Worm (Caenorhabditis elegans): ENCODE results near the gene D1022.9.

The D1022.9 gene

DNA sequence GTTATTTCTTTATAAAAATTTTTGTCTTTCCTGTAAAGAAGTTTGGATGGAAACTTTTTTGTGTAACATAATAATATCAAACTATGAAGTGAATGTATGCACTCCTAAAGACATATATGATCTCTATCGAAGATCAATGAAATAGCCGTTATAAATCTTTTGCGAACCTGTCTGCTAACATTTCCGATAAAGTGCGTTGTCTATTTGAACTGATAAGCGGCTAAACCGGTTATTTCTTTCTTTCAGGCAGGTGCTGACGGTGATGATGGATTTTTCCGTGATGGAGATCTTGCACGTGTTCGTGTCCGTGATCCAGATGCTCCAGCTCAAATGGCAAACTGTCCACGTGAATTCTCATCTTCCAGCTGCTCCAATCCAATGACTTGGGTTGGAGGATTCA lies 42.0 kb upstream of the D1022.9 start:
- TF ChIP-seq nhr-111 (GFP tag; optimal IDR thresholded peaks at IDR 0.05) (no peak), F44E2.7 (GFP tag; IDR thresholded peaks at IDR 0.05) (no peak), hlh-30 (tag; optimal IDR thresholded peaks at IDR 0.05; ENCODE audit: insufficient read depth) (peak; percentile 27), mdt-29 (GFP tag; IDR thresholded peaks at IDR 0.05) (no peak), hlh-11 (tag; optimal IDR thresholded peaks at IDR 0.05) (peak; percentile 8), D1046.2 (GFP tag; IDR thresholded peaks at IDR 0.05) (no peak), daf-16 (GFP tag; optimal IDR thresholded peaks at IDR 0.05) (no peak), daf-16 (tag; optimal IDR thresholded peaks at IDR 0.05) (no peak)

- no peak for TF ChIP-seq hif-1 (tag; optimal IDR thresholded peaks at IDR 0.05)
- TF ChIP-seq lim-7 (GFP tag; IDR thresholded peaks at IDR 0.05), result no peak
- TF ChIP-seq jun-1 (tag; optimal IDR thresholded peaks at IDR 0.05), result no peak
- peak; percentile 41 for TF ChIP-seq hlh-11 (tag; optimal IDR thresholded peaks at IDR 0.05)
- TF ChIP-seq nhr-28 (tag; optimal IDR thresholded peaks at IDR 0.05), result no peak
- peak; percentile 22; the same call in 1 of the 2 replicates for TF ChIP-seq set-16 (GFP tag; IDR thresholded peaks at IDR 0.05)
- no peak for TF ChIP-seq nhr-42 (GFP tag; IDR thresholded peaks at IDR 0.05)
- TF ChIP-seq nhr-48 (tag; optimal IDR thresholded peaks at IDR 0.05), result no peak
- no peak for TF ChIP-seq nhr-102 (tag; optimal IDR thresholded peaks at IDR 0.05)
- TF ChIP-seq lin-15B (tag; optimal IDR thresholded peaks at IDR 0.05), result no peak
- no peak for TF ChIP-seq daf-16 (GFP tag; optimal IDR thresholded peaks at IDR 0.05)
- TF ChIP-seq daf-16 (tag; optimal IDR thresholded peaks at IDR 0.05), result no peak
- no peak for TF ChIP-seq tag-97 (GFP tag; IDR thresholded peaks at IDR 0.05)
- no peak for TF ChIP-seq daf-8 (GFP tag; IDR thresholded peaks at IDR 0.05)
- TF ChIP-seq F10B5.3 (tag; optimal IDR thresholded peaks at IDR 0.05), result no peak
- no peak for TF ChIP-seq sdz-12 (GFP tag; optimal IDR thresholded peaks at IDR 0.05)
- no peak for TF ChIP-seq unc-62 (GFP tag; optimal IDR thresholded peaks at IDR 0.05 in 1 of 2)
- TF ChIP-seq unc-62 (tag; optimal IDR thresholded peaks at IDR 0.05), result no peak
- TF ChIP-seq mdt-29 (GFP tag; IDR thresholded peaks at IDR 0.05), result no peak
- no peak for TF ChIP-seq dmd-6 (GFP tag; IDR thresholded peaks at IDR 0.05)
- no peak for TF ChIP-seq lsy-2 (tag; optimal IDR thresholded peaks at IDR 0.05)
- TF ChIP-seq zfp-3 (GFP tag; conservative IDR thresholded peaks at IDR 0.05), result peak; percentile 58; the same call in 1 of the 2 replicates
- TF ChIP-seq rbr-2 (tag; optimal IDR thresholded peaks at IDR 0.05), result no peak
- TF ChIP-seq mxl-2 (GFP tag; conservative IDR thresholded peaks at IDR 0.05), result 0 out of 2 replicates have a peak, but pooled peaks have one; percentile 26
- TF ChIP-seq ceh-20 (GFP tag; IDR thresholded peaks at IDR 0.05), result no peak; the same call in 1 of the 2 replicates
- peak; percentile 0 for TF ChIP-seq mxl-3 (GFP tag; optimal IDR thresholded peaks at IDR 0.05)
- TF ChIP-seq egl-43 (GFP tag; IDR thresholded peaks at IDR 0.05), result peak; percentile 46; the same call in 1 of the 2 replicates
These were observed 41.4 kb upstream of the D1022.9 start, which contains the start of gene wrt-1 for ce11 chrII:7530944-7531343. TSS of gene wrt-1 (plus strand) at chrII:7530996.

ce11 chrII:7529078-7529683 lies 39.7 kb upstream of the D1022.9 start, which contains the start of gene ZK1290.5:
TSS of gene ZK1290.5 (plus strand) at chrII:7529643.
- peak; percentile 87 for TF ChIP-seq lin-1 (GFP tag; IDR thresholded peaks at IDR 0.05)
- no peak for TF ChIP-seq snpc-1.2 (GFP tag; IDR thresholded peaks at IDR 0.05)
- TF ChIP-seq T20F7.1 (GFP tag; optimal IDR thresholded peaks at IDR 0.05), result peak; percentile 84
- no peak for TF ChIP-seq nhr-111 (GFP tag; optimal IDR thresholded peaks at IDR 0.05)
- no peak for TF ChIP-seq egl-27 (tag; optimal IDR thresholded peaks at IDR 0.05)
- no peak for TF ChIP-seq lin-38 (GFP tag; IDR thresholded peaks at IDR 0.05)
- peak; percentile 83 for TF ChIP-seq zfp-3 (GFP tag; conservative IDR thresholded peaks at IDR 0.05)
- peak; percentile 96 for TF ChIP-seq tra-1 (GFP tag; IDR thresholded peaks at IDR 0.05)
- no peak for TF ChIP-seq lir-3 (tag; optimal IDR thresholded peaks at IDR 0.05)
- no peak for TF ChIP-seq ceh-28 (tag; optimal IDR thresholded peaks at IDR 0.05)
- TF ChIP-seq mxl-2 (GFP tag; conservative IDR thresholded peaks at IDR 0.05), result peak; percentile 98
- peak; percentile 91 for TF ChIP-seq php-3 (GFP tag; IDR thresholded peaks at IDR 0.05)
- TF ChIP-seq ceh-44 (GFP tag; IDR thresholded peaks at IDR 0.05), result no peak
- TF ChIP-seq nhr-48 (tag; optimal IDR thresholded peaks at IDR 0.05), result peak; percentile 98
- TF ChIP-seq mdl-1 (tag; optimal IDR thresholded peaks at IDR 0.05), result peak; percentile 43 to 95
- TF ChIP-seq Y48G9A.11 (GFP tag; IDR thresholded peaks at IDR 0.05), result no peak
- peak; percentile 63 for TF ChIP-seq nhr-76 (tag; optimal IDR thresholded peaks at IDR 0.05)
- no peak for TF ChIP-seq daf-19 (GFP tag; conservative IDR thresholded peaks at IDR 0.05)
- peak; percentile 3 for TF ChIP-seq pqm-1 (tag; optimal IDR thresholded peaks at IDR 0.05)
- peak; percentile 97 for TF ChIP-seq hlh-30 (tag; optimal IDR thresholded peaks at IDR 0.05; ENCODE audit: insufficient read depth)
- no peak for TF ChIP-seq attf-4 (tag; optimal IDR thresholded peaks at IDR 0.05)
- TF ChIP-seq spr-1 (tag; optimal IDR thresholded peaks at IDR 0.05), result peak; percentile 75

All from whole organism, L4 larva.